Fruit fly (Drosophila melanogaster) whole organism, embryonic: ENCODE results near the gene Dap160.

Experiments used
- CG10147 ChIP-seq: fragments of 200-800 bp; sonication (Bioruptor generic); optimal IDR thresholded peaks from 2 replicates; lab custom pipeline; 2019; ENCODE audit warnings: missing biosample characterization, mild to moderate bottlenecking, missing genetic modification characterization, moderate library complexity
- CG10979 ChIP-seq: fragments of 200-800 bp; sonication (Bioruptor generic); optimal IDR thresholded peaks from 2 replicates; lab custom pipeline; 2018; ENCODE audit warnings: missing biosample characterization, mild to moderate bottlenecking, missing genetic modification characterization, moderate library complexity
- CG12659 ChIP-seq: fragments of 200-800 bp; sonication (Bioruptor generic); optimal IDR thresholded peaks from 3 replicates; lab custom pipeline; 2017; ENCODE audit warnings: mild to moderate bottlenecking, missing biosample characterization, missing genetic modification reagents, missing genetic modification characterization
- CG12769 ChIP-seq: fragments of 200-800 bp; sonication (Bioruptor generic); optimal IDR thresholded peaks from 2 replicates; lab custom pipeline; 2019; ENCODE audit warnings: missing biosample characterization, mild to moderate bottlenecking, missing genetic modification characterization, moderate library complexity
- CG12942 ChIP-seq: fragments of 200-800 bp; sonication (Bioruptor generic); optimal IDR thresholded peaks from 3 replicates; lab custom pipeline; 2016; ENCODE audit warnings: missing biosample characterization, missing genetic modification characterization
- CG13624 ChIP-seq: fragments of 200-800 bp; sonication (Bioruptor generic); optimal IDR thresholded peaks from 2 replicates; lab custom pipeline; 2016; ENCODE audit warnings: missing biosample characterization, missing genetic modification characterization
- CG16813 ChIP-seq: fragments of 200-800 bp; sonication (Bioruptor generic); IDR thresholded peaks from 3 replicates; pipeline ENCODE4 v1.3.6; 2022; ENCODE audit warnings: missing biosample characterization, missing genetic modification characterization; ENCODE audit not compliant: partially characterized antibody
- CG17385 ChIP-seq: fragments of 200-800 bp; sonication (Bioruptor generic); optimal IDR thresholded peaks from 3 replicates; lab custom pipeline; 2018; ENCODE audit warnings: missing biosample characterization, mild to moderate bottlenecking, missing genetic modification characterization
- CG2116 ChIP-seq: fragments of 200-800 bp; sonication (Bioruptor generic); optimal IDR thresholded peaks from 3 replicates; lab custom pipeline; 2018; ENCODE audit warnings: missing biosample characterization, mild to moderate bottlenecking, missing genetic modification characterization
- CG2199 ChIP-seq: fragments of 200-800 bp; sonication (Bioruptor generic); IDR thresholded peaks from 3 replicates; pipeline ENCODE4 v1.3.6; 2022; ENCODE audit warnings: missing biosample characterization, missing genetic modification characterization
- CG2712 ChIP-seq: fragments of 200-800 bp; optimal IDR thresholded peaks from 3 replicates; lab custom pipeline; 2019; ENCODE audit warnings: missing biosample characterization, mild to moderate bottlenecking, missing genetic modification characterization, moderate library complexity
- CG30020 ChIP-seq: fragments of 200-800 bp; optimal IDR thresholded peaks from 2 replicates; lab custom pipeline; 2019; ENCODE audit warnings: missing biosample characterization, mild to moderate bottlenecking, missing genetic modification characterization, moderate library complexity
- CG3163 ChIP-seq: fragments of 200-800 bp; sonication (Bioruptor generic); optimal IDR thresholded peaks from 3 replicates; lab custom pipeline; 2016; ENCODE audit warnings: missing biosample characterization, missing genetic modification characterization
- CG33213 ChIP-seq: fragments of 200-800 bp; sonication (Bioruptor generic); optimal IDR thresholded peaks from 3 replicates; lab custom pipeline; 2016; ENCODE audit warnings: missing biosample characterization, missing genetic modification characterization
- CG34224 ChIP-seq: fragments of 200-800 bp; sonication (Bioruptor generic); IDR thresholded peaks from 3 replicates; pipeline ENCODE4 v1.3.6; 2022; ENCODE audit warnings: missing biosample characterization, missing genetic modification characterization; ENCODE audit not compliant: partially characterized antibody
- CG34422 ChIP-seq: fragments of 200-800 bp; sonication (Bioruptor generic); IDR thresholded peaks from 3 replicates; pipeline ENCODE4 v1.3.6; 2022; ENCODE audit warnings: missing biosample characterization, missing genetic modification characterization
- CG6254 ChIP-seq: fragments of 200-800 bp; sonication (Bioruptor generic); optimal IDR thresholded peaks from 3 replicates; lab custom pipeline; 2017; ENCODE audit warnings: mild to moderate bottlenecking, missing biosample characterization, missing genetic modification reagents, missing genetic modification characterization
- CG6854 ChIP-seq: fragments of 200-800 bp; sonication (Bioruptor generic); optimal IDR thresholded peaks from 3 replicates; lab custom pipeline; 2017; ENCODE audit warnings: missing biosample characterization, mild to moderate bottlenecking, missing genetic modification characterization
- CG7928 ChIP-seq: fragments of 200-800 bp; sonication (Bioruptor generic); optimal IDR thresholded peaks from 2 replicates; lab custom pipeline; 2017; ENCODE audit warnings: missing biosample characterization, mild to moderate bottlenecking, missing genetic modification characterization
- CG8089 ChIP-seq: fragments of 200-800 bp; sonication (Bioruptor generic); optimal IDR thresholded peaks from 3 replicates; lab custom pipeline; 2016; ENCODE audit warnings: missing biosample characterization, missing genetic modification characterization
- CG8290 ChIP-seq, 3 experiments: fragments of 200-800 bp; sonication (Bioruptor generic); optimal IDR thresholded peaks; 2 replicates each; lab custom pipeline; 2016 to 2019; ENCODE audit warnings: missing biosample characterization in 3 of 3, missing genetic modification characterization in 3 of 3, mild to moderate bottlenecking in 2 of 3, moderate library complexity in 1 of 3
- CG8944 ChIP-seq: fragments of 200-800 bp; sonication (Bioruptor generic); optimal IDR thresholded peaks from 3 replicates; lab custom pipeline; 2016; ENCODE audit warnings: missing biosample characterization, missing genetic modification characterization
- CG9215 ChIP-seq: fragments of 200-800 bp; sonication (Bioruptor generic); IDR thresholded peaks from 2 replicates; pipeline ENCODE4 v1.3.6; 2022; ENCODE audit warnings: missing biosample characterization, missing genetic modification characterization
- CG9437 ChIP-seq: fragments of 200-800 bp; sonication (Bioruptor generic); optimal IDR thresholded peaks from 2 replicates; lab custom pipeline; 2018; ENCODE audit warnings: missing biosample characterization, mild to moderate bottlenecking, missing genetic modification characterization
- CG9609 ChIP-seq: fragments of 200-800 bp; sonication (Bioruptor generic); optimal IDR thresholded peaks from 3 replicates; lab custom pipeline; 2016; ENCODE audit warnings: missing biosample characterization, missing genetic modification characterization
- CG9876 ChIP-seq: fragments of 200-800 bp; sonication (Bioruptor generic); optimal IDR thresholded peaks from 2 replicates; lab custom pipeline; 2016; ENCODE audit warnings: missing biosample characterization, missing genetic modification characterization
- Camta ChIP-seq: fragments of 200-800 bp; sonication (Bioruptor generic); optimal IDR thresholded peaks from 2 replicates; lab custom pipeline; 2016; ENCODE audit warnings: missing biosample characterization, missing genetic modification characterization
- Dek ChIP-seq: fragments of 200-800 bp; sonication (Bioruptor generic); optimal IDR thresholded peaks from 3 replicates; lab custom pipeline; 2019; ENCODE audit warnings: missing biosample characterization, mild to moderate bottlenecking, missing genetic modification characterization, moderate library complexity
- E2f2 ChIP-seq: fragments of 200-800 bp; sonication (Bioruptor generic); IDR thresholded peaks from 2 replicates; pipeline ENCODE4 v1.3.6; 2022; ENCODE audit warnings: missing biosample characterization, missing genetic modification characterization
- Fer1 ChIP-seq: fragments of 200-800 bp; sonication (Bioruptor generic); optimal IDR thresholded peaks from 2 replicates; lab custom pipeline; 2017; ENCODE audit warnings: missing biosample characterization, mild to moderate bottlenecking, missing genetic modification characterization
- Lim3 ChIP-seq: fragments of 200-800 bp; sonication (Bioruptor generic); IDR thresholded peaks from 2 replicates; pipeline ENCODE4 v1.3.6; 2022; ENCODE audit warnings: missing biosample characterization, missing genetic modification characterization
- MBD-R2 ChIP-seq: fragments of 200-800 bp; sonication (Bioruptor generic); IDR thresholded peaks from 2 replicates; pipeline ENCODE4 v1.3.6; 2022; ENCODE audit warnings: missing biosample characterization, missing genetic modification characterization
- MESR4 ChIP-seq: fragments of 200-800 bp; sonication (Bioruptor generic); optimal IDR thresholded peaks from 2 replicates; lab custom pipeline; 2018; ENCODE audit warnings: missing biosample characterization, mild to moderate bottlenecking, missing genetic modification characterization, moderate library complexity
- Nf-YA ChIP-seq: fragments of 200-800 bp; sonication (Bioruptor generic); IDR thresholded peaks from 2 replicates; pipeline ENCODE4 v1.3.6; 2022; ENCODE audit warnings: missing biosample characterization, missing genetic modification characterization
- Scr ChIP-seq: fragments of 200-800 bp; sonication (Bioruptor generic); IDR thresholded peaks from 2 replicates; pipeline ENCODE4 v1.3.6; 2022; ENCODE audit warnings: missing biosample characterization, missing genetic modification characterization; ENCODE audit not compliant: partially characterized antibody
- Ssrp ChIP-seq: fragments of 200-800 bp; sonication (Bioruptor generic); optimal IDR thresholded peaks from 2 replicates; lab custom pipeline; 2018; ENCODE audit warnings: missing biosample characterization, mild to moderate bottlenecking, missing genetic modification characterization, moderate library complexity
- ara ChIP-seq: fragments of 200-800 bp; sonication (Bioruptor generic); IDR thresholded peaks from 2 replicates; pipeline ENCODE4 v1.3.6; 2022; ENCODE audit warnings: missing biosample characterization, missing genetic modification characterization
- bigmax ChIP-seq: fragments of 200-800 bp; sonication (Bioruptor generic); optimal IDR thresholded peaks from 2 replicates; lab custom pipeline; 2018; ENCODE audit warnings: missing biosample characterization, mild to moderate bottlenecking, missing genetic modification characterization
- dan ChIP-seq: fragments of 200-800 bp; sonication (Bioruptor generic); IDR thresholded peaks from 2 replicates; pipeline ENCODE4 v1.3.6; 2022; ENCODE audit warnings: missing biosample characterization, missing genetic modification characterization
- fd102C ChIP-seq: fragments of 200-800 bp; sonication (Bioruptor generic); optimal IDR thresholded peaks from 2 replicates; lab custom pipeline; 2018; ENCODE audit warnings: missing biosample characterization, mild to moderate bottlenecking, missing genetic modification characterization, moderate library complexity
- jigr1 ChIP-seq: fragments of 200-800 bp; sonication (Bioruptor generic); IDR thresholded peaks from 3 replicates; pipeline ENCODE4 v1.3.6; 2022; ENCODE audit warnings: missing biosample characterization, missing genetic modification characterization
- kni ChIP-seq: fragments of 200-800 bp; sonication (Bioruptor generic); optimal IDR thresholded peaks from 3 replicates; lab custom pipeline; 2017; ENCODE audit warnings: mild to moderate bottlenecking, missing biosample characterization, missing genetic modification reagents, missing genetic modification characterization
- knrl ChIP-seq: fragments of 200-800 bp; sonication (Bioruptor generic); IDR thresholded peaks from 3 replicates; pipeline ENCODE4 v1.3.6; 2022; ENCODE audit warnings: missing biosample characterization, missing genetic modification characterization; ENCODE audit not compliant: partially characterized antibody
- lbe ChIP-seq: fragments of 200-800 bp; sonication (Bioruptor generic); optimal IDR thresholded peaks from 2 replicates; lab custom pipeline; 2016; ENCODE audit warnings: missing biosample characterization, mild to moderate bottlenecking, missing genetic modification characterization
- nerfin-2 ChIP-seq: fragments of 200-800 bp; sonication (Bioruptor generic); IDR thresholded peaks from 2 replicates; pipeline ENCODE4 v1.3.6; 2022; ENCODE audit warnings: missing biosample characterization, missing genetic modification characterization; ENCODE audit not compliant: partially characterized antibody
- onecut ChIP-seq: fragments of 200-800 bp; sonication (Bioruptor generic); IDR thresholded peaks from 2 replicates; pipeline ENCODE4 v1.3.6; 2022; ENCODE audit warnings: missing biosample characterization, missing genetic modification characterization
- rib ChIP-seq: fragments of 200-800 bp; sonication (Bioruptor generic); IDR thresholded peaks from 2 replicates; pipeline ENCODE4 v1.3.6; 2022; ENCODE audit warnings: missing biosample characterization, missing genetic modification characterization
- sr ChIP-seq: fragments of 200-800 bp; sonication (Bioruptor generic); IDR thresholded peaks from 3 replicates; pipeline ENCODE4 v1.3.6; 2022; ENCODE audit warnings: missing biosample characterization, missing genetic modification characterization
- tna ChIP-seq: fragments of 200-800 bp; sonication (Bioruptor generic); IDR thresholded peaks from 2 replicates; pipeline ENCODE4 v1.3.6; 2022; ENCODE audit warnings: missing biosample characterization, missing genetic modification characterization; ENCODE audit not compliant: partially characterized antibody
- trem ChIP-seq: fragments of 200-800 bp; optimal IDR thresholded peaks from 3 replicates; lab custom pipeline; 2019; ENCODE audit warnings: missing biosample characterization, mild to moderate bottlenecking, missing genetic modification characterization, moderate library complexity
- wek ChIP-seq: fragments of 200-800 bp; sonication (Bioruptor generic); optimal IDR thresholded peaks from 3 replicates; lab custom pipeline; 2018; ENCODE audit warnings: missing biosample characterization, mild to moderate bottlenecking, missing genetic modification characterization, moderate library complexity

Dap160 gene

dm6 chr2L:21153844-21154243 is 11.7 kb upstream of the Dap160 start (continued):
- no peak for TF ChIP-seq CG34224 (GFP tag; lab: Robert Waterston, UW)
- TF ChIP-seq tna: no peak
- TF ChIP-seq CG9609 (GFP tag; lab: Kevin White, UChicago): no peak
- no peak for TF ChIP-seq CG6254 (GFP tag; lab: Kevin White, UChicago)
- no peak for TF ChIP-seq nerfin-2
- no peak for TF ChIP-seq CG34422 (GFP tag; lab: Robert Waterston, UW)
- no peak for TF ChIP-seq CG13624 (GFP tag; lab: Kevin White, UChicago)
- TF ChIP-seq knrl (GFP tag; lab: Robert Waterston, UW): no peak
- TF ChIP-seq lbe (GFP tag; lab: Kevin White, UChicago): no peak
- TF ChIP-seq CG2199 (GFP tag; lab: Robert Waterston, UW): no peak
- TF ChIP-seq CG8290 (GFP tag; optimal IDR thresholded peaks at IDR 0.05; lab: Kevin White, UChicago): no peak
- peak in 1 of 2 experiments; percentile 49 for TF ChIP-seq CG8290 (tag; optimal IDR thresholded peaks at IDR 0.05; lab: Kevin White, UChicago)
- TF ChIP-seq CG12659 (GFP tag; lab: Kevin White, UChicago): peak; percentile 25
- no peak for TF ChIP-seq dan (GFP tag; lab: Robert Waterston, UW)
- no peak for TF ChIP-seq Camta (GFP tag; lab: Kevin White, UChicago)
- no peak for TF ChIP-seq bigmax (GFP tag; lab: Kevin White, UChicago)
- no peak for TF ChIP-seq CG3163
- TF ChIP-seq sr (GFP tag; lab: Robert Waterston, UW): no peak
- TF ChIP-seq CG2116 (GFP tag; lab: Kevin White, UChicago): peak; percentile 58
- TF ChIP-seq wek (GFP tag; lab: Kevin White, UChicago): no peak
- no peak for TF ChIP-seq Ssrp (tag; lab: Kevin White, UChicago)
- peak; percentile 41 for TF ChIP-seq trem (tag; lab: Kevin White, UChicago)
- TF ChIP-seq kni (GFP tag; lab: Kevin White, UChicago): peak; percentile 37
- no peak for TF ChIP-seq Dek (tag; lab: Kevin White, UChicago)
- peak; percentile 99 for TF ChIP-seq CG9437 (GFP tag; lab: Kevin White, UChicago)
- peak; percentile 22 for TF ChIP-seq Fer1 (GFP tag; lab: Kevin White, UChicago)
- TF ChIP-seq CG12942: no peak
- no peak for TF ChIP-seq ara (GFP tag; lab: Robert Waterston, UW)
- no peak for TF ChIP-seq Nf-YA (GFP tag; lab: Robert Waterston, UW)
- no peak for TF ChIP-seq Lim3 (GFP tag; lab: Robert Waterston, UW)
- TF ChIP-seq rib (GFP tag; lab: Robert Waterston, UW): no peak
- TF ChIP-seq CG12769 (tag; lab: Kevin White, UChicago): peak; percentile 14
- TF ChIP-seq jigr1 (GFP tag; lab: Robert Waterston, UW): no peak
- no peak for TF ChIP-seq CG8089
- no peak for TF ChIP-seq onecut
- TF ChIP-seq E2f2 (GFP tag; lab: Robert Waterston, UW): peak; percentile 66
- peak; percentile 21 for TF ChIP-seq MESR4 (GFP tag; lab: Kevin White, UChicago)
- TF ChIP-seq CG6854 (GFP tag; lab: Kevin White, UChicago): no peak
- TF ChIP-seq CG10979 (tag; lab: Kevin White, UChicago): peak; percentile 27
- no peak for TF ChIP-seq CG17385 (GFP tag; lab: Kevin White, UChicago)
- peak; percentile 26 for TF ChIP-seq CG30020 (tag; lab: Kevin White, UChicago)
- TF ChIP-seq CG8944 (GFP tag; lab: Kevin White, UChicago): no peak
- TF ChIP-seq CG16813 (GFP tag; lab: Robert Waterston, UW): no peak
- no peak for TF ChIP-seq CG33213 (GFP tag; lab: Kevin White, UChicago)
- TF ChIP-seq CG10147 (GFP tag; lab: Kevin White, UChicago): no peak
- TF ChIP-seq CG9215 (GFP tag; lab: Robert Waterston, UW): no peak
- TF ChIP-seq MBD-R2 (GFP tag; lab: Robert Waterston, UW): peak; percentile 86
- TF ChIP-seq CG7928 (GFP tag; lab: Kevin White, UChicago): peak; percentile 94
- TF ChIP-seq fd102C (GFP tag; lab: Kevin White, UChicago): no peak
- peak; percentile 0 for TF ChIP-seq CG2712 (tag; lab: Kevin White, UChicago)
- no peak for TF ChIP-seq CG9876 (GFP tag; lab: Kevin White, UChicago)
- peak; percentile 16; the same call in 1 of the 2 replicates for TF ChIP-seq Scr (GFP tag; lab: Robert Waterston, UW)
